Worm (Caenorhabditis elegans): ENCODE results near the gene F25G6.9.

The F25G6.9 gene

DNA sequence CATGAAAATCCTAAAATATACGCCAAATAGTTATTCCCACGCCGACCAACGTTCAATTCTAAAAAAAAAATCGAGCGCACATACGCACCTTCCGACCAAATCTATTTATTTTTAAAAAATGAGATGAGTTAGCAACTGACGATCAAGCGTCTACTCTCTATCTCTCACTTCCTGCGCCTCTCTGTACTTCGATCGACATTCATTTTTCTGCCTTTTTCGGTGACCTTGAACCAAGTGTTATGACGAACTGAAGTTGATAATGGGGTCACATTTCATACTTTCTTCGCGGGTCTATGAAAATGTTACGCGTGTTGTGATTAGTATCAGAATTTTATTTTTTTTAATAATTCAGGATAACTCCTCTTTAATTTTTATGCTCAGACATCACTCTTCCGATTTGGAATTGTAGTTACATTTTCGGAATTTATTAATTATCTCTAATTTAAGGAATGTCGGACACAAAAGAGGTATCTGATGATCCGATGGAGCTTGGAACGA is 37.6 kb upstream of the F25G6.9 start, which contains the start of gene smk-1:
smk-1 (plus strand) TSS at position 448 of the 498 bp plus-strand sequence.
- no peak for TF ChIP-seq nhr-237 (tag; optimal IDR thresholded peaks at IDR 0.05)
- no peak for TF ChIP-seq nhr-76 (tag; optimal IDR thresholded peaks at IDR 0.05)
- no peak for TF ChIP-seq pha-4 (tag; optimal IDR thresholded peaks at IDR 0.05)
- TF ChIP-seq nhr-12 (tag; optimal IDR thresholded peaks at IDR 0.05) = no peak

DNA sequence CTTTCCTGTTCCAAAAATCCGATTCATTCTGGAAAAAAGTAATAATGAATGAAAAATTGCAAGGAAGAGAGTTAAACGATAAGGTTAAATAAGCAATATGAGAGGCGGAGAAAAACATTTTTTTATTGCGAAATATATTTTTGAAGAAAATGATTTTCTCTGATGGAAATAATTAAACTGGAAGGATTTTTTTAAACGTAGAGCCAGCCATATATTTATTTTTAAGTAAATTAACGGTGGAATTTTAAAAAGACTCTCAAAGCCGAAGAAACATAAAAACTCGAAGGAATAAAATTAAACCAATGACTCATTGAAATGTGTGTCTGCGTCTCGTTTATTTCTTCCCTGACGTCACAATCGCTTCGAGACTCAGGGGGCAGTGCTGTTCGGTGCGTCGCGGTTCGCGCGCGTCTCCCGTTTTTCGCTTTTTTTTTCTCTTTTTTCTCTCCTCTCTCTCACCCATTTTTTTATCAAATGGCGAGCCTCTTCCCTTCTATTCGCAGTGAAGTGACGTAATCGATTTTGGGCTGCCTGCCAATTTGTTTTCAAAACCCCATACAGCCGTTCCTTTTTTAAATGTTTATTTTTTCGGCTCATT is 36.4 kb upstream of the F25G6.9 start, which contains the start of gene vps-60:
vps-60 (minus strand) TSS at position 30 of the 598 bp plus-strand sequence.
- peak; percentile 87 for TF ChIP-seq pha-4 (tag; optimal IDR thresholded peaks at IDR 0.05)
- TF ChIP-seq lin-32 (GFP tag; optimal IDR thresholded peaks at IDR 0.05) = no peak
- TF ChIP-seq elt-1 (tag; optimal IDR thresholded peaks at IDR 0.05; ENCODE audit: borderline replicate concordance, insufficient read depth) = peak; percentile 25
- TF ChIP-seq hlh-1 (tag; optimal IDR thresholded peaks at IDR 0.05) = peak; percentile 61
- TF ChIP-seq unc-62 (GFP tag; optimal IDR thresholded peaks at IDR 0.05) = peak; percentile 51
- peak; percentile 73 for TF ChIP-seq nhr-237 (tag; optimal IDR thresholded peaks at IDR 0.05)
- no peak for TF ChIP-seq mab-5 (tag; optimal IDR thresholded peaks at IDR 0.05)
- TF ChIP-seq mls-2 (tag; optimal IDR thresholded peaks at IDR 0.05) = peak; percentile 68
- TF ChIP-seq mep-1 (tag; optimal IDR thresholded peaks at IDR 0.05) = peak; percentile 92
- no peak for TF ChIP-seq unc-39 (tag; optimal IDR thresholded peaks at IDR 0.05)
- peak; percentile 50 for TF ChIP-seq lin-13 (tag; optimal IDR thresholded peaks at IDR 0.05)
- TF ChIP-seq lsy-2 (tag; optimal IDR thresholded peaks at IDR 0.05) = peak; percentile 83
- peak; percentile 58 for TF ChIP-seq unc-120 (tag; optimal IDR thresholded peaks at IDR 0.05; ENCODE audit: poor library complexity, severe bottlenecking)
- peak; percentile 61 for TF ChIP-seq blmp-1 (tag; optimal IDR thresholded peaks at IDR 0.05)
- TF ChIP-seq ceh-39 (tag; optimal IDR thresholded peaks at IDR 0.05) = peak; percentile 83
- peak; percentile 25 for TF ChIP-seq zip-8 (tag; optimal IDR thresholded peaks at IDR 0.05)
- no peak for TF ChIP-seq tbx-8 (GFP tag; optimal IDR thresholded peaks at IDR 0.05)
- TF ChIP-seq flh-1 (GFP tag; optimal IDR thresholded peaks at IDR 0.05) = no peak
- no peak for TF ChIP-seq elt-3 (tag; optimal IDR thresholded peaks at IDR 0.05)
- TF ChIP-seq ces-1 (GFP tag; optimal IDR thresholded peaks at IDR 0.05) = peak; percentile 87
- TF ChIP-seq M03D4.4 (tag; optimal IDR thresholded peaks at IDR 0.05) = peak; percentile 17
- no peak for TF ChIP-seq nhr-2 (tag; optimal IDR thresholded peaks at IDR 0.05)
- peak; percentile 45 for TF ChIP-seq cnd-1 (tag; optimal IDR thresholded peaks at IDR 0.05)

DNA sequence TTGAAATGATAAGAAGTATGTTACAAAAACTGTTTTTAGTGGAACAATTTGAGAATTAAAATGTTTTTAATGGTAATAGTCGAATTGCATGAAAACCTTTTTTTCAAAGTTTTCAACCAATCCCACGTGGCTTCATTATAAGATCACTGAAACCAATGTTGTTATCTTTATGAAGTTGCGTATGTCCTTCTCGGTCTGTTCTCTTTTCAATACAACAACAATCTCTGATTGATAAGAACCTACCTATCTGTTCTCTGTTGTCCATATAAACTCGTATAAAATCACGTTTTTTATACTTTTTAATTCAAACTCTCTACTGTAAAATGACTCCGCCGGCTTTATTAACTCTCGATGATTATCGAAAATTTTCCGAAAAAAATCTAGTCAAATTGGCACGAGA is 33.5 kb upstream of the F25G6.9 start, which contains the start of gene F41E6.5:
F41E6.5 (plus strand) TSS at position 209 of the 400 bp plus-strand sequence.
- TF ChIP-seq ham-2 (GFP tag; optimal IDR thresholded peaks at IDR 0.05) = no peak
- no peak for TF ChIP-seq drap-1 (GFP tag; optimal IDR thresholded peaks at IDR 0.05)
- TF ChIP-seq sptf-1 (tag; optimal IDR thresholded peaks at IDR 0.05) = no peak

DNA sequence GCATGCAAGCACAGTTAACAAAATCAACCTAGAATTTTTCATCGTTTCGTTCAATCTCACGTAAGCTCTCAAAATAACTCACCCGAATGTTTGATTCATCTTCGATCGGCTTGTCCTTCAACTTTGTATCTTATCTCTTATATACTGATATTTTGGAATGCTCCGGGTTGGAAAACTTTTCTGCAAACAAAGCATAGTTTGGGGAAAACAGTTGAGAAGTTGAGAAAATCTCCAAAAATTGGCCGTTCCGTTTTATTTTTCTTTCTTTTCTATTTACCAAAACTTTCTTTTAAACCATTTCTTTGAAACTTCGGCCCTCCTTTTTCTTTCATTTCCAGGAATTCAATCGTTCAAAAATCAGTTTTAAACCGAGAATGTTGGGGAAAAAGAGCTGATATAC is 32.8 kb upstream of the F25G6.9 start, which contains the start of gene F41E6.15:
F41E6.15 (minus strand) TSS at position 101 of the 400 bp plus-strand sequence.
- TF ChIP-seq unc-120 (tag; optimal IDR thresholded peaks at IDR 0.05; ENCODE audit: poor library complexity, severe bottlenecking) (no peak), mab-5 (tag; optimal IDR thresholded peaks at IDR 0.05) (no peak), sptf-1 (tag; optimal IDR thresholded peaks at IDR 0.05) (no peak), nhr-2 (tag; optimal IDR thresholded peaks at IDR 0.05) (no peak), mep-1 (tag; optimal IDR thresholded peaks at IDR 0.05) (no peak), pha-4 (tag; optimal IDR thresholded peaks at IDR 0.05) (no peak), nhr-76 (tag; optimal IDR thresholded peaks at IDR 0.05) (no peak), ceh-43 (GFP tag; optimal IDR thresholded peaks at IDR 0.05) (no peak), bed-3 (GFP tag; optimal IDR thresholded peaks at IDR 0.05) (no peak), cnd-1 (tag; optimal IDR thresholded peaks at IDR 0.05) (no peak), unc-39 (tag; optimal IDR thresholded peaks at IDR 0.05) (no peak), unc-62 (GFP tag; optimal IDR thresholded peaks at IDR 0.05) (no peak), tbx-8 (GFP tag; optimal IDR thresholded peaks at IDR 0.05) (no peak), nhr-12 (tag; optimal IDR thresholded peaks at IDR 0.05) (no peak)

DNA sequence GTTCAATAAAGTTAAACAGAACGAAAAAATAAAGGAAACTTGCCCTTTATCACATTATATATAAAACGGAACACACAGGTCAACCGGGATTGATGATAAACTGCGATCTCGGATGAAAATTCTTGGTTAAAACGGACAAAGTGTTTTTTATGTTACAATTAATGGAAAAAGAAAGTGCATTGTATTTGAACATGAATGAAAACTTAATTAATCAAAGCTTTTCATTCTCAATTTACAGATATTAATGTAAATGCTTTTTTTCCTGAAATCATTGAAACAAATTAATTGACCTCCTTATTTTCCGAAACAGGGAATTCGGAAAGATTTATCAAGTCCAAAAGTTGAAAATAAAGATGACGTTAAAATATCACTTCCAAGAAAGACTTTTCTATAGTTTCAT is 31.6 kb upstream of the F25G6.9 start, which contains the start of gene F41E6.8:
F41E6.8 (minus strand) TSS at position 101 of the 400 bp plus-strand sequence.
- no peak for TF ChIP-seq nhr-28 (tag; optimal IDR thresholded peaks at IDR 0.05)
- no peak for TF ChIP-seq zip-8 (tag; optimal IDR thresholded peaks at IDR 0.05)
- TF ChIP-seq unc-39 (tag; optimal IDR thresholded peaks at IDR 0.05) = no peak
- no peak for TF ChIP-seq mep-1 (tag; optimal IDR thresholded peaks at IDR 0.05)
- TF ChIP-seq elt-3 (tag; optimal IDR thresholded peaks at IDR 0.05) = no peak
- TF ChIP-seq sem-2 (GFP tag; optimal IDR thresholded peaks at IDR 0.05) = no peak
- TF ChIP-seq M03D4.4 (tag; optimal IDR thresholded peaks at IDR 0.05) = no peak
- TF ChIP-seq cnd-1 (tag; optimal IDR thresholded peaks at IDR 0.05) = no peak
- TF ChIP-seq flh-1 (GFP tag; optimal IDR thresholded peaks at IDR 0.05) = no peak
- no peak for TF ChIP-seq mls-2 (tag; optimal IDR thresholded peaks at IDR 0.05)
- no peak for TF ChIP-seq ztf-11 (tag; optimal IDR thresholded peaks at IDR 0.05)
- TF ChIP-seq ham-2 (GFP tag; optimal IDR thresholded peaks at IDR 0.05) = no peak
- TF ChIP-seq nhr-76 (tag; optimal IDR thresholded peaks at IDR 0.05) = no peak
- TF ChIP-seq ceh-83 (GFP tag; optimal IDR thresholded peaks at IDR 0.05) = no peak
- no peak for TF ChIP-seq lsy-2 (tag; optimal IDR thresholded peaks at IDR 0.05)
- TF ChIP-seq lin-32 (GFP tag; optimal IDR thresholded peaks at IDR 0.05) = no peak
- TF ChIP-seq ceh-43 (GFP tag; optimal IDR thresholded peaks at IDR 0.05) = no peak
- no peak for TF ChIP-seq blmp-1 (tag; optimal IDR thresholded peaks at IDR 0.05)
- no peak for TF ChIP-seq ceh-39 (tag; optimal IDR thresholded peaks at IDR 0.05)

All from whole organism, mixed stage, embryonic.